Worm (Caenorhabditis elegans) whole organism, dauer: ENCODE results near the gene trm-1.
"Not testable (repeated sequence)": the region's sequence is repeated elsewhere in the genome, so short reads cannot be mapped to it uniquely, and the experiment has no call there.

Source experiments
- unc-62 ChIP-seq: sonication (generic microtip); optimal IDR thresholded peaks from 2 replicates; lab custom pipeline; 2017; ENCODE audit warnings: missing biosample characterization, missing genetic modification reagents, missing genetic modification characterization

Gene trm-1

ce11 chrV:14141846-14142245 is 43.6 kb downstream of the trm-1 start:
- TF ChIP-seq unc-62 (GFP tag; lab: Kevin White, UChicago) = no peak

ce11 chrV:14140733-14141132 is 44.7 kb downstream of the trm-1 start:
- TF ChIP-seq unc-62 (GFP tag; lab: Kevin White, UChicago) = no peak

- no peak for TF ChIP-seq unc-62 (GFP tag; lab: Kevin White, UChicago)
These were observed 45.9 kb downstream of the trm-1 start for ce11 chrV:14139252-14140100.

- not testable (repeated sequence) for TF ChIP-seq unc-62 (GFP tag; lab: Kevin White, UChicago)
These were observed 47.6 kb downstream of the trm-1 start, which contains the start of gene AH10.4 for ce11 chrV:14137766-14138165. TSS of gene AH10.4 (minus strand) at chrV:14137866.

- no peak for TF ChIP-seq unc-62 (GFP tag; lab: Kevin White, UChicago)
These were observed 49.3 kb downstream of the trm-1 start for ce11 chrV:14136152-14136551.

ce11 chrV:14134757-14135441 is 50.5 kb downstream of the trm-1 start:
- no peak for TF ChIP-seq unc-62 (GFP tag; lab: Kevin White, UChicago)
